Fruit fly (Drosophila melanogaster) whole organism, adult: ENCODE data around the gene Tfb5.

ENCODE experiments used
- CG11617 ChIP-seq: fragments of 200-800 bp; sonication (Bioruptor generic); optimal IDR thresholded peaks from 2 replicates; lab custom pipeline; 2017; ENCODE audit warnings: mild to moderate bottlenecking, missing biosample characterization, missing genetic modification reagents, missing genetic modification characterization
- CG12768 ChIP-seq: fragments of 200-800 bp; sonication (Bioruptor generic); optimal IDR thresholded peaks from 2 replicates; lab custom pipeline; 2017; ENCODE audit warnings: missing biosample characterization, missing genetic modification characterization, mild to moderate bottlenecking, moderate library complexity, missing genetic modification reagents
- CG14711 ChIP-seq: fragments of 200-800 bp; sonication (Bioruptor generic); optimal IDR thresholded peaks from 2 replicates; lab custom pipeline; 2018; ENCODE audit warnings: missing biosample characterization, mild to moderate bottlenecking, missing genetic modification characterization, moderate library complexity
- CG33017 ChIP-seq: fragments of 200-800 bp; sonication (Bioruptor generic); optimal IDR thresholded peaks from 2 replicates; lab custom pipeline; 2018; ENCODE audit warnings: missing biosample characterization, mild to moderate bottlenecking, missing genetic modification characterization, moderate library complexity
- CG7045 ChIP-seq: fragments of 200-800 bp; sonication (Bioruptor generic); optimal IDR thresholded peaks from 2 replicates; lab custom pipeline; 2017; ENCODE audit warnings: missing biosample characterization, mild to moderate bottlenecking, missing genetic modification characterization
- Clk ChIP-seq: fragments of 200-800 bp; sonication (Bioruptor generic); optimal IDR thresholded peaks from 2 replicates; lab custom pipeline; 2017; ENCODE audit warnings: missing biosample characterization, missing genetic modification characterization
- Crg-1 ChIP-seq: fragments of 200-800 bp; sonication (Bioruptor generic); optimal IDR thresholded peaks from 2 replicates; lab custom pipeline; 2016; ENCODE audit warnings: missing biosample characterization, missing genetic modification characterization
- Mnt ChIP-seq: fragments of 200-800 bp; sonication (Bioruptor generic); optimal IDR thresholded peaks from 2 replicates; lab custom pipeline; 2016; ENCODE audit warnings: missing biosample characterization, mild to moderate bottlenecking, missing genetic modification characterization
- bab1 ChIP-seq: fragments of 200-800 bp; sonication (Bioruptor generic); optimal IDR thresholded peaks from 3 replicates; lab custom pipeline; 2019; ENCODE audit warnings: missing biosample characterization, mild to moderate bottlenecking, missing genetic modification characterization, moderate library complexity
- cic ChIP-seq: fragments of 200-800 bp; sonication (Bioruptor generic); optimal IDR thresholded peaks from 2 replicates; lab custom pipeline; 2017; ENCODE audit warnings: missing biosample characterization, mild to moderate bottlenecking, missing genetic modification characterization, moderate library complexity
- kay ChIP-seq: fragments of 200-800 bp; sonication (Bioruptor generic); peaks from one replicate; lab custom pipeline; 2016; ENCODE audit warnings: missing biosample characterization, missing genetic modification characterization, borderline replicate concordance
- pad ChIP-seq: fragments of 200-800 bp; sonication (Bioruptor generic); optimal IDR thresholded peaks from 3 replicates; lab custom pipeline; 2017; ENCODE audit warnings: missing biosample characterization, missing genetic modification characterization, mild to moderate bottlenecking, moderate library complexity, missing genetic modification reagents
- tj ChIP-seq: fragments of 200-800 bp; sonication (Bioruptor generic); optimal IDR thresholded peaks from 3 replicates; lab custom pipeline; 2017; ENCODE audit warnings: missing biosample characterization, mild to moderate bottlenecking, missing genetic modification characterization, moderate library complexity
- toe ChIP-seq: fragments of 200-800 bp; sonication (Bioruptor generic); optimal IDR thresholded peaks from 2 replicates; lab custom pipeline; 2016; ENCODE audit warnings: missing biosample characterization, missing genetic modification characterization

DNA sequence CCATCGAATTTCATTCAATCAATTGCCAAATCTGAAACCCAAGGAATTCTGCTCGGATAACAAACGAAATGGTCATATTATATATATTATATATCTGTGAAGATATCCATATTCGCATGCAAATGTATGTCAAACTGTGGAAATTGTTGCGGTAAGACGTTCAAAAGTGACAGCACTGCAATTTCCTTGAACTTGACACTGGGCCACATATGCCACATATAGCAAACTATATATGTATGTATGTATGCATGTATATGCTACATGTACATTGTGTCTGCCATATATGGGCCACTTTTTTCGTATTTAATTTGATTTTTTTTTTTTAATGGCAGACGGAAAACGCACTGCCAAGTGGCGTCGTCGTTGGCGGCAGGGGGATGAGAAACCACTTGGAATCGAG is 9.8 kb upstream of the Tfb5 start:
- TF ChIP-seq CG14711 (tag; lab: Kevin White, UChicago) (no peak), tj (peak; percentile 91), CG33017 (tag; lab: Kevin White, UChicago) (no peak), Clk (GFP tag; lab: Kevin White, UChicago) (no peak), pad (GFP tag; lab: Kevin White, UChicago) (no peak), kay (GFP tag; lab: Kevin White, UChicago) (no peak), Crg-1 (GFP tag; lab: Kevin White, UChicago) (no peak), Mnt (GFP tag; lab: Kevin White, UChicago) (no peak), CG12768 (no peak), cic (no peak), toe (GFP tag; lab: Kevin White, UChicago) (no peak), CG7045 (GFP tag; lab: Kevin White, UChicago) (no peak), CG11617 (no peak), bab1 (GFP tag; lab: Kevin White, UChicago) (no peak)
